Worm (Caenorhabditis elegans): Measurements from ENCODE around the gene B0496.1.
A peak's percentile ranks its signal among the peaks of the same experiment; 100 is the strongest.

The B0496.1 gene

DNA sequence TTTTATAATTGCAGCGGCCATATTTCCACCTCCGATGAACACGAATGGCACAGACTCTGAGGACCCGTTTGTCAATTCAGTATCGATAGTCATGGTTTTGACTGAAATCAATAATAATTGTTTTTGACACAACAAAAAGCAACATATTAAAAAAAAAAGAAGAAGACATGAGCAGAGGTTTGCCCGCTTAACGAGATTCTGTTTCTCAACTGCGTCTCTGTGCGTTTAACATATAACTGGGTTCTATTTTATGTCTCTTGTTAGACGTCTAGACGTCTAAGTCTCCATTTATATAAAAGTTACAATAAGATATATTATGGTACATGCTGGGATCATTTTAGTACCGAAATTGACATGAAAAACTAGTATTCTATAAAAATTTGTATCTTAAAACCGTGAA lies 31.1 kb downstream of the B0496.1 start, which contains the start of gene pycr-4:
pycr-4 (minus strand) TSS at position 101 of the 400 bp plus-strand sequence.
- TF ChIP-seq zip-5 (tag; optimal IDR thresholded peaks at IDR 0.05): no peak

ce11 chrIV:7477697-7478096 lies 31.6 kb downstream of the B0496.1 start:
- no peak for TF ChIP-seq ceh-2 (tag; optimal IDR thresholded peaks at IDR 0.05)
- no peak for TF ChIP-seq Y22D7AL.16 (tag; optimal IDR thresholded peaks at IDR 0.05)
- TF ChIP-seq nhr-232 (tag; optimal IDR thresholded peaks at IDR 0.05): no peak
- no peak for TF ChIP-seq K02D7.2 (tag; optimal IDR thresholded peaks at IDR 0.05)
- no peak for TF ChIP-seq pros-1 (tag; optimal IDR thresholded peaks at IDR 0.05)
- no peak for TF ChIP-seq elt-2 (tag; optimal IDR thresholded peaks at IDR 0.05)
- TF ChIP-seq elt-4 (tag; optimal IDR thresholded peaks at IDR 0.05): no peak
- TF ChIP-seq unc-55 (GFP tag; optimal IDR thresholded peaks at IDR 0.05): no peak
- TF ChIP-seq fkh-10 (GFP tag; optimal IDR thresholded peaks at IDR 0.05): no peak

DNA sequence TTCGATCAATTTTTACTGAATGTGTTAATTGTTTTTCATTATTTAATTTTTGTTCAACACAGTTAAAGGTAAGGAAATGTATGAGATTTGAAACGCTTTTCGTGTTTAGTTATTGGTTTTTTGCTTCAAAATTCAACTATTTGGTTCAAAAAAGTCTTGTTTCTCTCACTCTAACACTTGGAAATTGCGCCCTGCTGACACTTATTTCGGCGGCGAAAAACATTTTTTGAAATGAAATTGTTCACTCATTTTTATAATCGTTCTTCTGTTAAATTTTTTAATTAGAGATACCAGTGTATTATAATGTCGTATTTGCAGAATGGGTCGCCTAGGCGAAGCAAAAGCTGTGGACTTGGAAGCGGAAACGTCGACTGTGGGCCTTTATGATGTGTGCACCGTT lies 32.0 kb downstream of the B0496.1 start, which contains the start of gene rod-1:
rod-1 (plus strand) TSS at position 319 of the 400 bp plus-strand sequence.
- TF ChIP-seq dmd-4 (tag; optimal IDR thresholded peaks at IDR 0.05; ENCODE audit: borderline replicate concordance): no peak
- TF ChIP-seq mec-3 (tag; optimal IDR thresholded peaks at IDR 0.05; ENCODE audit: borderline replicate concordance): no peak
- no peak for TF ChIP-seq C08G9.2 (tag; optimal IDR thresholded peaks at IDR 0.05)

- TF ChIP-seq dve-1 (tag; optimal IDR thresholded peaks at IDR 0.05): peak; percentile 90
- peak; percentile 65 for TF ChIP-seq unc-86 (tag; optimal IDR thresholded peaks at IDR 0.05)
- TF ChIP-seq dmd-4 (tag; optimal IDR thresholded peaks at IDR 0.05; ENCODE audit: borderline replicate concordance): peak; percentile 39
- peak; percentile 36 for TF ChIP-seq hlh-6 (tag; optimal IDR thresholded peaks at IDR 0.05)
- peak; percentile 88 for TF ChIP-seq tbx-2 (tag; optimal IDR thresholded peaks at IDR 0.05)
- peak; percentile 43 for TF ChIP-seq unc-42 (tag; optimal IDR thresholded peaks at IDR 0.05)
- no peak for TF ChIP-seq hlh-15 (tag; optimal IDR thresholded peaks at IDR 0.05)
- peak; percentile 60 for TF ChIP-seq ceh-2 (tag; optimal IDR thresholded peaks at IDR 0.05)
- TF ChIP-seq ceh-30 (tag; optimal IDR thresholded peaks at IDR 0.05): no peak
- TF ChIP-seq ceh-14 (tag; optimal IDR thresholded peaks at IDR 0.05): peak; percentile 38
- TF ChIP-seq zip-5 (tag; optimal IDR thresholded peaks at IDR 0.05): no peak
- no peak for TF ChIP-seq K02D7.2 (tag; optimal IDR thresholded peaks at IDR 0.05)
- TF ChIP-seq rnt-1 (tag; optimal IDR thresholded peaks at IDR 0.05): peak; percentile 65
- no peak for TF ChIP-seq hlh-30 (tag; optimal IDR thresholded peaks at IDR 0.05; ENCODE audit: insufficient read depth)
- no peak for TF ChIP-seq npax-4 (tag; optimal IDR thresholded peaks at IDR 0.05)
- peak; percentile 81 for TF ChIP-seq nfya-1 (tag; optimal IDR thresholded peaks at IDR 0.05)
- TF ChIP-seq ceh-48 (tag; optimal IDR thresholded peaks at IDR 0.05): no peak
- no peak for TF ChIP-seq pag-3 (tag; optimal IDR thresholded peaks at IDR 0.05; ENCODE audit: borderline replicate concordance)
- TF ChIP-seq ceh-18 (tag; optimal IDR thresholded peaks at IDR 0.05): peak; percentile 43
- no peak for TF ChIP-seq lim-6 (tag; optimal IDR thresholded peaks at IDR 0.05)
- TF ChIP-seq pha-2 (tag; optimal IDR thresholded peaks at IDR 0.05): no peak
- no peak for TF ChIP-seq hlh-13 (GFP tag; optimal IDR thresholded peaks at IDR 0.05)
- TF ChIP-seq fax-1 (tag; optimal IDR thresholded peaks at IDR 0.05): no peak
- TF ChIP-seq che-1 (tag; optimal IDR thresholded peaks at IDR 0.05): no peak
- peak; percentile 78 for TF ChIP-seq pros-1 (tag; optimal IDR thresholded peaks at IDR 0.05)
- TF ChIP-seq ref-2 (tag; optimal IDR thresholded peaks at IDR 0.05): peak; percentile 67
- TF ChIP-seq ceh-24 (tag; optimal IDR thresholded peaks at IDR 0.05): no peak
- TF ChIP-seq madf-2 (tag; optimal IDR thresholded peaks at IDR 0.05): peak; percentile 46
- peak; percentile 40 for TF ChIP-seq ceh-19 (GFP tag; optimal IDR thresholded peaks at IDR 0.05)
- no peak for TF ChIP-seq eyg-1 (tag; optimal IDR thresholded peaks at IDR 0.05)
- no peak for TF ChIP-seq fkh-10 (GFP tag; optimal IDR thresholded peaks at IDR 0.05)
- TF ChIP-seq gmeb-2 (tag; optimal IDR thresholded peaks at IDR 0.05): no peak
- peak; percentile 89 for TF ChIP-seq pax-1 (tag; optimal IDR thresholded peaks at IDR 0.05)
- peak; percentile 69 for TF ChIP-seq tbx-7 (tag; optimal IDR thresholded peaks at IDR 0.05)
- no peak for TF ChIP-seq F13H6.1 (tag; optimal IDR thresholded peaks at IDR 0.05)
- no peak for TF ChIP-seq fkh-6 (tag; optimal IDR thresholded peaks at IDR 0.05)
- TF ChIP-seq ahr-1 (tag; optimal IDR thresholded peaks at IDR 0.05): peak; percentile 38
- peak; percentile 15 for TF ChIP-seq ceh-6 (GFP tag; optimal IDR thresholded peaks at IDR 0.05)
- peak; percentile 95 for TF ChIP-seq ceh-31 (tag; optimal IDR thresholded peaks at IDR 0.05)
Observed at ce11 chrIV:7486201-7486947, 40.3 kb downstream of the B0496.1 start, which contains the start of the genes his-61 and his-62. Gene his-61 (minus strand): TSS chrIV:7486217. Gene his-62 (plus strand): TSS chrIV:7486545.
